Fruit fly (Drosophila melanogaster): ENCODE measurements around the gene CG11964.

The CG11964 gene

DNA sequence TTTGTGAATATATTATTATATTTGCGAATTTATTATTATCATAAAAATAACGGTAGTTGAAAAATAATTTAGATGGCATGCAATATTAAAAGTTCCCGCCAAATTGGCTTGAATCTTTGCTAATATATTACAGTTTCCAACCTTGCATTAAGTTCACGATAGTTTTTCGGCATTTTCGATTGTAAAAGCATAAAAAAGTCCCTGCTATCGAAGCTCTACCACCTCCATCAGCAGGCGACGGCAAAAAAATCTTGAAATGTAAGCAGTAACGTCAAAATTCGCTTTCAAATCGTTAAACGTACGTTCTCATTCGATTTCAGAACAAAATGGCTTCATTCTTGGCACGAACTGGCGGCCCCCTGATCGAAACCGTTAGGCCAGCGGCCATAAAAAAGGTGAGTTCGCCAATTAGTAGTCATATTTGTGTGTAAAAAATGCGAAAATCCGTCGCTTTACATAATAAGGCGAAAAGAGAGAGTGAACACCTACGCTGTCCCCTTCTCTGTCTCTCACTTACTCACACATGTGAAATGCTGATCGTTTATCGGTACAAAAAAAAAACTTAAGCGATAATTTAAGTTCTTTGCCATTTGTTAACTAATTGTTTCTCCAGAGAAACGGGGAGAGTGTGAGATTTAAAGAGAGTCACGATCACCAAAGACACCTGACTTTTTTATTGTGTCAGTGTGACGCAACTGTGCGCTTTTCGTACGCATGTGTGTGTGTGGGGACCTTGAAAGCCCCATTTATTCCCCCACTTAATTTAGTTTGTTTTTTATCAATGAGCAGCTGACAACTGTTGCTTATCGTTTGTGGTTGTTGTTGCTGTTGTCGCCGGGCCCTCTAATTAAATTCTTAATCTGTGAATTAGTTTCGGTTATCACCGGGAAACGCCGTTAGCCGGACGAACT lies 6.1 kb downstream of the CG11964 start, which contains the start of gene ScsbetaA (continued):
- TF ChIP-seq slbo (GFP tag; IDR thresholded peaks at IDR 0.05) (peak; percentile 21; the same call in 1 of the 2 replicates), rib (GFP tag; IDR thresholded peaks at IDR 0.05) (peak; percentile 38; the same call in 1 of the 2 replicates), Sry-δ (GFP tag; optimal IDR thresholded peaks at IDR 0.05) (peak; percentile 96), kah (GFP tag; optimal IDR thresholded peaks at IDR 0.05) (peak; percentile 22), Six4 (GFP tag; optimal IDR thresholded peaks at IDR 0.05) (no peak), CG33213 (GFP tag; optimal IDR thresholded peaks at IDR 0.05) (peak; percentile 30), CG15601 (tag; optimal IDR thresholded peaks at IDR 0.05) (peak; percentile 27), CG14860 (GFP tag; IDR thresholded peaks at IDR 0.05; ENCODE audit: partially characterized antibody) (peak; percentile 62; the same call in 2 of the 3 replicates), unpg (GFP tag; optimal IDR thresholded peaks at IDR 0.05) (no peak), Ravus (GFP tag; IDR thresholded peaks at IDR 0.05) (no peak), HLH4C (GFP tag; IDR thresholded peaks at IDR 0.05; ENCODE audit: partially characterized antibody) (peak; percentile 75), CG2678 (tag; optimal IDR thresholded peaks at IDR 0.05) (no peak), hbn (GFP tag; IDR thresholded peaks at IDR 0.05; ENCODE audit: partially characterized antibody) (peak; percentile 76), CG3281 (GFP tag; optimal IDR thresholded peaks at IDR 0.05) (peak; percentile 31), CG10267 (tag; optimal IDR thresholded peaks at IDR 0.05) (peak; percentile 15), CG2129 (GFP tag; IDR thresholded peaks at IDR 0.05; ENCODE audit: partially characterized antibody) (peak; percentile 17; the same call in 1 of the 2 replicates), HmgZ (tag; optimal IDR thresholded peaks at IDR 0.05) (peak; percentile 71), CG8089 (GFP tag; optimal IDR thresholded peaks at IDR 0.05) (no peak), chinmo (GFP tag; IDR thresholded peaks at IDR 0.05; ENCODE audit: partially characterized antibody) (peak; percentile 86), CG17829 (tag; optimal IDR thresholded peaks at IDR 0.05) (peak; percentile 33), lola (GFP tag; optimal IDR thresholded peaks at IDR 0.05) (no peak), CG10543 (GFP tag; optimal IDR thresholded peaks at IDR 0.05) (peak; percentile 55), pita (GFP tag; optimal IDR thresholded peaks at IDR 0.05) (peak; percentile 59), knrl (GFP tag; IDR thresholded peaks at IDR 0.05; ENCODE audit: partially characterized antibody) (peak; percentile 83), ham (GFP tag; IDR thresholded peaks at IDR 0.05) (no peak), stwl (tag; optimal IDR thresholded peaks at IDR 0.05) (peak; percentile 73), CG11504 (tag; optimal IDR thresholded peaks at IDR 0.05) (no peak), nerfin-2 (GFP tag; IDR thresholded peaks at IDR 0.05; ENCODE audit: partially characterized antibody) (peak; percentile 57; the same call in 1 of the 2 replicates), zen (tag; optimal IDR thresholded peaks at IDR 0.05) (no peak), CG13775 (GFP tag; optimal IDR thresholded peaks at IDR 0.05) (no peak), Dip3 (GFP tag; optimal IDR thresholded peaks at IDR 0.05) (peak; percentile 1), Nf-YA (GFP tag; IDR thresholded peaks at IDR 0.05) (no peak), CG42726 (GFP tag; IDR thresholded peaks at IDR 0.05; ENCODE audit: partially characterized antibody) (peak; percentile 89), B-H2 (GFP tag; optimal IDR thresholded peaks at IDR 0.05) (peak; percentile 24), shn (GFP tag; optimal IDR thresholded peaks at IDR 0.05) (no peak), Oli (tag; optimal IDR thresholded peaks at IDR 0.05) (no peak), CG33557 (GFP tag; optimal IDR thresholded peaks at IDR 0.05) (no peak), CG4820 (GFP tag; optimal IDR thresholded peaks at IDR 0.05) (no peak), stc (GFP tag; IDR thresholded peaks at IDR 0.05) (no peak), CG10366 (GFP tag; IDR thresholded peaks at IDR 0.05) (no peak), NFAT (GFP tag; IDR thresholded peaks at IDR 0.05) (no peak), so (GFP tag; IDR thresholded peaks at IDR 0.05) (no peak; the same call in 2 of the 3 replicates), H15 (GFP tag; IDR thresholded peaks at IDR 0.05) (no peak), CG1647 (GFP tag; optimal IDR thresholded peaks at IDR 0.05) (peak; percentile 0), Awh (GFP tag; IDR thresholded peaks at IDR 0.05) (peak; percentile 34; the same call in 1 of the 2 replicates), Sox102F (GFP tag; optimal IDR thresholded peaks at IDR 0.05) (no peak), usp (GFP tag; optimal IDR thresholded peaks at IDR 0.05) (no peak)

Data from whole organism, embryonic.